Worm (Caenorhabditis elegans): ENCODE data around the gene F27B3.6.

ce11 chrIII:6615064-6615463 lies 36.7 kb upstream of the F27B3.6 start, which contains the start of gene cmtr-2:
- no peak for TF ChIP-seq lag-1 (GFP tag; IDR thresholded peaks at IDR 0.05)
- TF ChIP-seq mxl-1 (tag; optimal IDR thresholded peaks at IDR 0.05) = no peak
- TF ChIP-seq tbx-9 (tag; optimal IDR thresholded peaks at IDR 0.05; ENCODE audit: borderline replicate concordance) = no peak
- no peak for TF ChIP-seq ztf-6 (GFP tag; IDR thresholded peaks at IDR 0.05)
- TF ChIP-seq zim-3 (tag; optimal IDR thresholded peaks at IDR 0.05) = no peak
- no peak for TF ChIP-seq nfya-1 (tag; optimal IDR thresholded peaks at IDR 0.05; ENCODE audit: borderline replicate concordance, insufficient read depth)
- TF ChIP-seq xnd-1 (tag; optimal IDR thresholded peaks at IDR 0.05) = no peak
- TF ChIP-seq attf-3 (GFP tag; conservative IDR thresholded peaks at IDR 0.05) = no peak
- no peak for TF ChIP-seq C06A6.2 (GFP tag; conservative IDR thresholded peaks at IDR 0.05)
- TF ChIP-seq unc-130 (GFP tag; optimal IDR thresholded peaks at IDR 0.05) = no peak
- no peak for TF ChIP-seq hrde-1 (tag; optimal IDR thresholded peaks at IDR 0.05; ENCODE audit: borderline replicate concordance)

Data from whole organism, young adult.